Worm (Caenorhabditis elegans): Measurements from ENCODE around the gene ndus-8.

- TF ChIP-seq him-1 (tag; optimal IDR thresholded peaks at IDR 0.05) (no peak), dao-5 (tag; optimal IDR thresholded peaks at IDR 0.05) (no peak)
Observed at ce11 chrIII:7216226-7216625, 17.8 kb downstream of the ndus-8 start, which contains the start of gene R151.1.

Data from whole organism, L4/young adult.